Worm (Caenorhabditis elegans) whole organism, L4 larva: ENCODE results near the gene hst-2.
A peak's percentile ranks its signal among the peaks of the same experiment; 100 is the strongest.

Source experiments
- F26F4.8 ChIP-seq: fragments of 200-800 bp; sonication (Bioruptor generic); conservative IDR thresholded peaks from 2 replicates; pipeline ENCODE4 v1.3.6; 2022; ENCODE audit warnings: missing genetic modification characterization, missing compliant biosample characterization
- F44E2.7 ChIP-seq: fragments of 200-800 bp; sonication (Bioruptor generic); IDR thresholded peaks from 2 replicates; pipeline ENCODE4 v2.1.2; 2022; ENCODE audit warnings: missing genetic modification characterization, missing compliant biosample characterization
- F49E8.2 ChIP-seq: sonication (generic microtip); optimal IDR thresholded peaks from 2 replicates; lab custom pipeline; 2016; ENCODE audit warnings: missing compliant biosample characterization, mild to moderate bottlenecking, missing genetic modification characterization, borderline replicate concordance
- R02D3.7 ChIP-seq: fragments of 150-350 bp; sonication (generic microtip); optimal IDR thresholded peaks from 3 replicates; lab custom pipeline; 2014; ENCODE audit warnings: missing biosample characterization, missing genetic modification characterization
- Y5F2A.4 ChIP-seq: fragments of 200-800 bp; sonication (Bioruptor generic); optimal IDR thresholded peaks from 2 replicates; lab custom pipeline; 2018; ENCODE audit warnings: mild to moderate bottlenecking, missing genetic modification characterization, missing compliant biosample characterization
- ZK337.2 ChIP-seq: fragments of 200-800 bp; sonication (Bioruptor generic); IDR thresholded peaks from 2 replicates; pipeline ENCODE4 v1.3.6; 2022; ENCODE audit warnings: missing genetic modification reagents, missing genetic modification characterization, missing compliant biosample characterization
- aha-1 ChIP-seq: fragments of 150-350 bp; peaks from one replicate; lab custom pipeline; 2014; ENCODE audit warnings: missing biosample characterization, missing genetic modification characterization
- arid-1 ChIP-seq: fragments of 200-800 bp; sonication (Bioruptor generic); conservative IDR thresholded peaks from 2 replicates; pipeline ENCODE4 v1.3.6; 2022; ENCODE audit warnings: missing genetic modification reagents, missing genetic modification characterization, missing compliant biosample characterization
- ceh-20 ChIP-seq: fragments of 200-800 bp; sonication (Bioruptor generic); IDR thresholded peaks from 2 replicates; pipeline ENCODE4 v1.3.6; 2022; ENCODE audit warnings: missing genetic modification reagents, missing genetic modification characterization, missing compliant biosample characterization
- ceh-32 ChIP-seq: sonication (generic microtip); optimal IDR thresholded peaks from 2 replicates; lab custom pipeline; 2016; ENCODE audit warnings: mild to moderate bottlenecking, missing genetic modification characterization, missing compliant biosample characterization; ENCODE audit not compliant: poor library complexity
- cey-2 ChIP-seq: sonication (generic microtip); optimal IDR thresholded peaks from 3 replicates; lab custom pipeline; 2017; ENCODE audit warnings: missing genetic modification characterization, mild to moderate bottlenecking, missing compliant biosample characterization, antibody characterized with exemption, borderline replicate concordance; ENCODE audit not compliant: insufficient read depth
- dpl-1 ChIP-seq: fragments of 150-350 bp; optimal IDR thresholded peaks from 2 replicates; lab custom pipeline; 2014; ENCODE audit warnings: missing biosample characterization, missing genetic modification reagents, missing genetic modification characterization
- duxl-1 ChIP-seq: sonication (generic microtip); optimal IDR thresholded peaks from 2 replicates; lab custom pipeline; 2016; ENCODE audit warnings: mild to moderate bottlenecking, missing genetic modification characterization, moderate library complexity, missing compliant biosample characterization; ENCODE audit not compliant: poor library complexity
- egl-27 ChIP-seq: sonication (generic microtip); optimal IDR thresholded peaks from 3 replicates; lab custom pipeline; 2017; ENCODE audit warnings: missing biosample characterization, missing genetic modification reagents, missing genetic modification characterization
- fkh-10 ChIP-seq: fragments of 150-350 bp; optimal IDR thresholded peaks from 2 replicates; lab custom pipeline; 2014; ENCODE audit warnings: missing biosample characterization, missing genetic modification reagents, missing genetic modification characterization
- hif-1 ChIP-seq, 2 experiments: sonication (generic microtip); optimal IDR thresholded peaks; 2 replicates each; lab custom pipeline; 2016 to 2017; ENCODE audit warnings: missing compliant biosample characterization in 2 of 2, missing genetic modification characterization in 2 of 2, missing genetic modification reagents in 2 of 2, missing genotype in 2 of 2, mild to moderate bottlenecking in 1 of 2
- hlh-11 ChIP-seq: fragments of 200-800 bp; sonication (Bioruptor generic); optimal IDR thresholded peaks from 2 replicates; lab custom pipeline; 2018; ENCODE audit warnings: mild to moderate bottlenecking, missing genetic modification characterization, missing compliant biosample characterization
- hlh-30 ChIP-seq: sonication (generic microtip); optimal IDR thresholded peaks from 2 replicates; lab custom pipeline; 2017; ENCODE audit warnings: antibody characterized with exemption, mild to moderate bottlenecking, missing genetic modification characterization, missing compliant biosample characterization; ENCODE audit not compliant: insufficient read depth
- jun-1 ChIP-seq: fragments of 150-350 bp; optimal IDR thresholded peaks from 2 replicates; lab custom pipeline; 2014; ENCODE audit warnings: missing biosample characterization, missing genetic modification reagents, missing genetic modification characterization
- lim-7 ChIP-seq: fragments of 200-800 bp; sonication (Bioruptor generic); IDR thresholded peaks from 2 replicates; pipeline ENCODE4 v1.3.6; 2022; ENCODE audit warnings: missing genetic modification characterization, missing compliant biosample characterization
- lin-1 ChIP-seq: fragments of 200-800 bp; sonication (Bioruptor generic); IDR thresholded peaks from 2 replicates; pipeline ENCODE4 v1.3.6; 2022; ENCODE audit warnings: missing genetic modification reagents, missing genetic modification characterization, missing compliant biosample characterization
- lin-15B ChIP-seq: fragments of 150-350 bp; sonication (generic microtip); optimal IDR thresholded peaks from 3 replicates; lab custom pipeline; 2014; ENCODE audit warnings: missing biosample characterization, missing genetic modification characterization
- lin-29 ChIP-seq: fragments of 200-800 bp; sonication (Bioruptor generic); IDR thresholded peaks from 2 replicates; pipeline ENCODE4 v1.3.6; 2022; ENCODE audit warnings: missing genetic modification reagents, missing genetic modification characterization, missing compliant biosample characterization
- lir-3 ChIP-seq: sonication (generic microtip); optimal IDR thresholded peaks from 2 replicates; lab custom pipeline; 2016; ENCODE audit warnings: mild to moderate bottlenecking, missing genetic modification characterization, missing compliant biosample characterization
- lsy-2 ChIP-seq, 2 experiments: fragments of 150-350 bp in 1 of 2; sonication (generic microtip) in 1 of 2; optimal IDR thresholded peaks; 2 replicates each; lab custom pipeline; 2014 to 2017; ENCODE audit warnings: missing biosample characterization in 2 of 2, missing genetic modification characterization in 2 of 2
- madf-9 ChIP-seq: fragments of 200-800 bp; sonication (Bioruptor generic); conservative IDR thresholded peaks from 2 replicates; pipeline ENCODE4 v1.3.6; 2022; ENCODE audit warnings: missing genetic modification reagents, missing genetic modification characterization, missing compliant biosample characterization
- mdl-1 ChIP-seq, 2 experiments: fragments of 150-350 bp in 1 of 2; sonication (generic microtip) in 1 of 2; optimal IDR thresholded peaks; 2 replicates each; lab custom pipeline; 2014 to 2017; ENCODE audit warnings: missing biosample characterization in 2 of 2, missing genetic modification characterization in 2 of 2
- mdt-29 ChIP-seq: fragments of 200-800 bp; sonication (Bioruptor generic); IDR thresholded peaks from 2 replicates; pipeline ENCODE4 v1.3.6; 2022; ENCODE audit warnings: missing genetic modification reagents, missing genetic modification characterization, missing compliant biosample characterization
- mep-1 ChIP-seq: fragments of 150-350 bp; sonication (generic microtip); optimal IDR thresholded peaks from 3 replicates; lab custom pipeline; 2014; ENCODE audit warnings: missing biosample characterization, missing genetic modification characterization
- mxl-2 ChIP-seq: fragments of 200-800 bp; sonication (Bioruptor generic); conservative IDR thresholded peaks from 2 replicates; pipeline ENCODE4 v1.3.6; 2022; ENCODE audit warnings: missing genetic modification reagents, missing genetic modification characterization, missing compliant biosample characterization
- mxl-3 ChIP-seq: fragments of 200-800 bp; sonication (Bioruptor generic); optimal IDR thresholded peaks from 2 replicates; lab custom pipeline; 2018; ENCODE audit warnings: mild to moderate bottlenecking, missing genetic modification characterization, missing compliant biosample characterization
- nhr-11 ChIP-seq: fragments of 150-350 bp; optimal IDR thresholded peaks from 2 replicates; lab custom pipeline; 2014; ENCODE audit warnings: missing biosample characterization, missing genetic modification characterization
- nhr-111 ChIP-seq: fragments of 200-800 bp; sonication (Bioruptor generic); optimal IDR thresholded peaks from 2 replicates; lab custom pipeline; 2018; ENCODE audit warnings: mild to moderate bottlenecking, missing genetic modification characterization, missing compliant biosample characterization
- nhr-25 ChIP-seq: sonication (generic microtip); optimal IDR thresholded peaks from 2 replicates; lab custom pipeline; 2017; ENCODE audit warnings: missing genetic modification characterization, mild to moderate bottlenecking, missing compliant biosample characterization, antibody characterized with exemption, moderate library complexity, borderline replicate concordance; ENCODE audit not compliant: insufficient read depth
- nhr-48 ChIP-seq: sonication (generic microtip); optimal IDR thresholded peaks from 2 replicates; lab custom pipeline; 2016; ENCODE audit warnings: mild to moderate bottlenecking, missing genetic modification characterization, missing compliant biosample characterization
- php-3 ChIP-seq: fragments of 200-800 bp; sonication (Bioruptor generic); IDR thresholded peaks from 2 replicates; pipeline ENCODE4 v1.3.6; 2022; ENCODE audit warnings: missing genetic modification reagents, missing genetic modification characterization, missing compliant biosample characterization
- pqm-1 ChIP-seq: sonication (generic microtip); optimal IDR thresholded peaks from 2 replicates; lab custom pipeline; 2017; ENCODE audit warnings: missing biosample characterization, missing genetic modification characterization
- rbr-2 ChIP-seq: sonication (generic microtip); optimal IDR thresholded peaks from 2 replicates; lab custom pipeline; 2016; ENCODE audit warnings: missing genotype, missing genetic modification characterization, missing compliant biosample characterization
- snpc-1.2 ChIP-seq: fragments of 200-800 bp; sonication (Bioruptor generic); IDR thresholded peaks from 2 replicates; pipeline ENCODE4 v1.3.6; 2022; ENCODE audit warnings: missing genetic modification reagents, missing genetic modification characterization, missing compliant biosample characterization
- tag-97 ChIP-seq: fragments of 200-800 bp; sonication (Bioruptor generic); IDR thresholded peaks from 2 replicates; pipeline ENCODE4 v1.3.6; 2022; ENCODE audit warnings: missing genetic modification characterization, missing compliant biosample characterization
- tra-1 ChIP-seq: fragments of 200-800 bp; sonication (Bioruptor generic); IDR thresholded peaks from 2 replicates; pipeline ENCODE4 v1.3.6; 2022; ENCODE audit warnings: missing genetic modification reagents, missing genetic modification characterization, missing compliant biosample characterization
- unc-62 ChIP-seq, 3 experiments: fragments of 150-350 bp in 1 of 3; sonication (generic microtip); optimal IDR thresholded peaks in 2 of 3; peaks in 1 of 3; 1 replicate in 1 of 3; 2 replicates in 2 of 3; lab custom pipeline; 2014 to 2017; ENCODE audit warnings: missing biosample characterization in 3 of 3, missing genetic modification characterization in 3 of 3, missing genetic modification reagents in 3 of 3, missing genotype in 1 of 3
- zfp-3 ChIP-seq: fragments of 200-800 bp; sonication (Bioruptor generic); conservative IDR thresholded peaks from 2 replicates; pipeline ENCODE4 v1.3.6; 2022; ENCODE audit warnings: missing genetic modification reagents, missing genetic modification characterization, missing compliant biosample characterization
- ztf-11 ChIP-seq: fragments of 150-350 bp; optimal IDR thresholded peaks from 2 replicates; lab custom pipeline; 2014; ENCODE audit warnings: missing biosample characterization, missing genetic modification characterization

hst-2 gene

DNA sequence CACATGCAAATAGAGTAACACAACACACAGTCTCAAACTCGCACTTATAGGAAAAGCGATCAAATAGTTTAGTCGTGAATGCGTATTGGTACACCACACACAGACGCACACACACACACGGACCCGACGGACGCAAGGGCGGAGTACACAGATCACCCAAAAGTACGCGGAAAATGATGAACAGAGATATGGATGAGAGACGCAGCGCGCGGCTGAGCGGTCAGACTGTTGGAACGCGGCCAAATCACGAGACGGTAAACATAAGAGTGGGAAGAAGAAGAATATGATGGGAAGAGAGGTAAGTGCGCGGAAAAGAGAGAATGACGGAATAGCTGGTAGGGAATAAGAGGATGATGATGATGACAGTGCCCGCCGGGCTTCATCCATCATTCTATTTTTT is 41.1 kb upstream of the hst-2 start (continued):
- 0 out of 2 replicates have a peak, but pooled peaks have one; percentile 30 for TF ChIP-seq lin-29
- no peak for TF ChIP-seq F44E2.7 (GFP tag; lab: Robert Waterston, UW)
- no peak for TF ChIP-seq nhr-11 (tag; lab: Kevin White, UChicago)
- no peak for TF ChIP-seq duxl-1
- TF ChIP-seq, all 104 proteins: peak for 9

DNA sequence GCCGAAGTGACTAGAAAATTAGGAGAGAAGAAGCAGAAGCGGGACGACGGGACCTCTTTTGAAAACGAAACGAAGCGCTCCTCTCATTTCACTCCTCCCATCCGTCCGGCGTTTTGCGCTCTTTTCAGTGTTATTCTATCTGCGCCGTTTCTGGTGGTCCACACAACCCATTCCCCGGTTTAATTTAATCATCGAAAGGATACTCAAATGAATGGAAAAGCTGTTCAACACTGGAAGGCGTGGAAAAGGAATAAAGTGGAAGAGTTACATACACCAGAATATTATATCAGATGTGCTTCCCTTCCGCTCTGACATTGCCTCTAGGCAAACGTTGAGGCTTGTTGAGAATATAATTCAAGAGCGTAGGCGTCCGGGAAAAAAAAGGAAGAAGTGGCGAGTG is 38.1 kb upstream of the hst-2 start:
- TF ChIP-seq ceh-20 (GFP tag; lab: Robert Waterston, UW): no peak
- TF ChIP-seq lim-7 (GFP tag; lab: Robert Waterston, UW): no peak

- TF ChIP-seq lin-15B (tag; lab: Kevin White, UChicago) (no peak), aha-1 (tag; lab: Kevin White, UChicago) (peak; percentile 72), mep-1 (tag; lab: Kevin White, UChicago) (no peak), pqm-1 (tag; lab: Kevin White, UChicago) (no peak), nhr-25 (no peak), F49E8.2 (no peak), unc-62 (GFP tag; optimal IDR thresholded peaks at IDR 0.05 in 1 of 2; lab: Kevin White, UChicago) (peak in 1 of 2 experiments; percentile 75), unc-62 (tag; optimal IDR thresholded peaks at IDR 0.05; lab: Kevin White, UChicago) (no peak), Y5F2A.4 (GFP tag; lab: Kevin White, UChicago) (no peak), arid-1 (GFP tag; lab: Robert Waterston, UW) (no peak), lir-3 (tag; lab: Kevin White, UChicago) (no peak), mdt-29 (GFP tag; lab: Robert Waterston, UW) (no peak), lin-1 (no peak), snpc-1.2 (no peak), cey-2 (tag; lab: Kevin White, UChicago) (no peak), duxl-1 (no peak), F26F4.8 (GFP tag; lab: Robert Waterston, UW) (no peak)
Measured at ce11 chrX:11243604-11244003, 36.6 kb upstream of the hst-2 start.

DNA sequence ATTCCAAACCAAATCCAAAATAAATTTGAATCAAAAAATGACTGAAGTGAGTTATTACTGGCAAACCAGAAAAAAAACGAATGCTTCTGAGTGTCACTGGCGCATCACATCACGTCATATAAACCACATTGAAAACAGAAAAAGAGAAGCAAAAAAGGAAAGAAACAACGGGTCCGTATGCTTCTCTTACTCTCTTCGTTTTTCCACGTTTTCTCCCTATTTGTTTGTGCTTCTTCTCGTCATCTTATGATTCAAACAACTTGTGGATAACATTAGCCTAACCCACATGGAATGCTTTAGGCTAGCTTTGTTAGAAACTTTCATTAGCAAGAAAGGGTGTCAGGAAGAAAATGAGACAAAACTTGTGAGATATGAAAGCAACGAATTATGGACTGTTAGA is 34.5 kb upstream of the hst-2 start:
- TF ChIP-seq fkh-10 (no peak), lsy-2 (tag; optimal IDR thresholded peaks at IDR 0.05; lab: Kevin White, UChicago) (peak in 1 of 2 experiments; percentile 32), ztf-11 (tag; lab: Kevin White, UChicago) (no peak), mxl-3 (GFP tag; lab: Kevin White, UChicago) (no peak), lim-7 (GFP tag; lab: Robert Waterston, UW) (no peak), jun-1 (tag; lab: Kevin White, UChicago) (no peak), lin-1 (no peak), egl-27 (no peak), ceh-32 (tag; lab: Kevin White, UChicago) (no peak), rbr-2 (peak; percentile 1), zfp-3 (no peak), nhr-25 (no peak), R02D3.7 (no peak), php-3 (GFP tag; lab: Robert Waterston, UW) (no peak), F26F4.8 (GFP tag; lab: Robert Waterston, UW) (no peak), tra-1 (GFP tag; lab: Robert Waterston, UW) (no peak), dpl-1 (GFP tag; lab: Kevin White, UChicago) (no peak), hlh-30 (peak; percentile 33), F49E8.2 (no peak), nhr-111 (GFP tag; lab: Kevin White, UChicago) (no peak), tag-97 (no peak), ZK337.2 (GFP tag; lab: Robert Waterston, UW) (no peak), mdl-1 (tag; optimal IDR thresholded peaks at IDR 0.05; lab: Kevin White, UChicago) (peak in 1 of 2 experiments; percentile 41), madf-9 (no peak), lin-15B (tag; lab: Kevin White, UChicago) (no peak), unc-62 (GFP tag; optimal IDR thresholded peaks at IDR 0.05 in 1 of 2; lab: Kevin White, UChicago) (peak in 1 of 2 experiments; percentile 68), unc-62 (tag; optimal IDR thresholded peaks at IDR 0.05; lab: Kevin White, UChicago) (no peak), nhr-48 (tag; lab: Kevin White, UChicago) (no peak), mxl-2 (GFP tag; lab: Robert Waterston, UW) (no peak), hif-1 (tag; optimal IDR thresholded peaks at IDR 0.05; lab: Kevin White, UChicago) (no peak), hlh-11 (tag; lab: Kevin White, UChicago) (no peak)
